Fruit fly (Drosophila melanogaster) whole organism, adult: ENCODE results near the gene Cpr65Ax2.

Experiments used
- CG11617 ChIP-seq: fragments of 200-800 bp; sonication (Bioruptor generic); optimal IDR thresholded peaks from 2 replicates; lab custom pipeline; 2017; ENCODE audit warnings: mild to moderate bottlenecking, missing biosample characterization, missing genetic modification reagents, missing genetic modification characterization
- CG12768 ChIP-seq: fragments of 200-800 bp; sonication (Bioruptor generic); optimal IDR thresholded peaks from 2 replicates; lab custom pipeline; 2017; ENCODE audit warnings: missing biosample characterization, missing genetic modification characterization, mild to moderate bottlenecking, moderate library complexity, missing genetic modification reagents
- CG14711 ChIP-seq: fragments of 200-800 bp; sonication (Bioruptor generic); optimal IDR thresholded peaks from 2 replicates; lab custom pipeline; 2018; ENCODE audit warnings: missing biosample characterization, mild to moderate bottlenecking, missing genetic modification characterization, moderate library complexity
- CG1620 ChIP-seq: fragments of 200-800 bp; sonication (Bioruptor generic); optimal IDR thresholded peaks from 2 replicates; lab custom pipeline; 2016; ENCODE audit warnings: missing biosample characterization, missing genetic modification characterization
- CG33017 ChIP-seq: fragments of 200-800 bp; sonication (Bioruptor generic); optimal IDR thresholded peaks from 2 replicates; lab custom pipeline; 2018; ENCODE audit warnings: missing biosample characterization, mild to moderate bottlenecking, missing genetic modification characterization, moderate library complexity
- CG5204 ChIP-seq: fragments of 200-800 bp; sonication (Bioruptor generic); optimal IDR thresholded peaks from 2 replicates; lab custom pipeline; 2016; ENCODE audit warnings: missing biosample characterization, missing genetic modification characterization
- CG7045 ChIP-seq: fragments of 200-800 bp; sonication (Bioruptor generic); optimal IDR thresholded peaks from 2 replicates; lab custom pipeline; 2017; ENCODE audit warnings: missing biosample characterization, mild to moderate bottlenecking, missing genetic modification characterization
- CG7101 ChIP-seq: fragments of 200-800 bp; sonication (Bioruptor generic); optimal IDR thresholded peaks from 2 replicates; lab custom pipeline; 2018; ENCODE audit warnings: missing biosample characterization, mild to moderate bottlenecking, missing genetic modification characterization, moderate library complexity
- Clk ChIP-seq: fragments of 200-800 bp; sonication (Bioruptor generic); optimal IDR thresholded peaks from 2 replicates; lab custom pipeline; 2017; ENCODE audit warnings: missing biosample characterization, missing genetic modification characterization
- Crg-1 ChIP-seq: fragments of 200-800 bp; sonication (Bioruptor generic); optimal IDR thresholded peaks from 2 replicates; lab custom pipeline; 2016; ENCODE audit warnings: missing biosample characterization, missing genetic modification characterization
- Hr96 ChIP-seq: fragments of 200-800 bp; sonication (Bioruptor generic); optimal IDR thresholded peaks from 2 replicates; lab custom pipeline; 2016; ENCODE audit warnings: missing biosample characterization, missing genetic modification characterization
- Mnt ChIP-seq: fragments of 200-800 bp; sonication (Bioruptor generic); optimal IDR thresholded peaks from 2 replicates; lab custom pipeline; 2016; ENCODE audit warnings: missing biosample characterization, mild to moderate bottlenecking, missing genetic modification characterization
- bab1 ChIP-seq: fragments of 200-800 bp; sonication (Bioruptor generic); optimal IDR thresholded peaks from 3 replicates; lab custom pipeline; 2019; ENCODE audit warnings: missing biosample characterization, mild to moderate bottlenecking, missing genetic modification characterization, moderate library complexity
- cic ChIP-seq: fragments of 200-800 bp; sonication (Bioruptor generic); optimal IDR thresholded peaks from 2 replicates; lab custom pipeline; 2017; ENCODE audit warnings: missing biosample characterization, mild to moderate bottlenecking, missing genetic modification characterization, moderate library complexity
- cnc ChIP-seq, 2 experiments: fragments of >200 bp; optimal IDR thresholded peaks; 2 replicates each; lab custom pipeline; 2017
- kay ChIP-seq: fragments of 200-800 bp; sonication (Bioruptor generic); peaks from one replicate; lab custom pipeline; 2016; ENCODE audit warnings: missing biosample characterization, missing genetic modification characterization, borderline replicate concordance
- ovo ChIP-seq: fragments of 200-800 bp; sonication (Bioruptor generic); optimal IDR thresholded peaks from 2 replicates; lab custom pipeline; 2016; ENCODE audit warnings: missing biosample characterization, missing genetic modification characterization
- pad ChIP-seq: fragments of 200-800 bp; sonication (Bioruptor generic); optimal IDR thresholded peaks from 3 replicates; lab custom pipeline; 2017; ENCODE audit warnings: missing biosample characterization, missing genetic modification characterization, mild to moderate bottlenecking, moderate library complexity, missing genetic modification reagents
- tj ChIP-seq: fragments of 200-800 bp; sonication (Bioruptor generic); optimal IDR thresholded peaks from 3 replicates; lab custom pipeline; 2017; ENCODE audit warnings: missing biosample characterization, mild to moderate bottlenecking, missing genetic modification characterization, moderate library complexity
- toe ChIP-seq: fragments of 200-800 bp; sonication (Bioruptor generic); optimal IDR thresholded peaks from 2 replicates; lab custom pipeline; 2016; ENCODE audit warnings: missing biosample characterization, missing genetic modification characterization

Gene Cpr65Ax2

dm6 chr3L:6129591-6129990, 21.1 kb downstream of the Cpr65Ax2 start:
- TF ChIP-seq kay (GFP tag; lab: Kevin White, UChicago): no peak

DNA sequence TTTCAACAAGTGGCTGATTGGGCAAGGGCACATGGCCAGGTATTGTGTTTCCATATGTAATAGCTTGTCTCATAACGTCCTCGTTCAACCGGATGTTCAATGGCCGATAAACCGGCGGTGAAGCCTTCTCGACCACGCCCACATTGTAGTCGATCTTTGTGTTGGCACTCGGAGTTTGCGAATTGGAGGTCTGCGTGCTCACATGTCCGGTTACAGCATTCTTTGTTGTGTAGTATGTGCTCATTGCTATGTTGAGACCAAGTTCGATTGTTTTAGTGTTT, 25.3 kb downstream of the Cpr65Ax2 start:
- TF ChIP-seq CG11617 (GFP tag; lab: Kevin White, UChicago) (no peak), tj (GFP tag; lab: Kevin White, UChicago) (no peak)

DNA sequence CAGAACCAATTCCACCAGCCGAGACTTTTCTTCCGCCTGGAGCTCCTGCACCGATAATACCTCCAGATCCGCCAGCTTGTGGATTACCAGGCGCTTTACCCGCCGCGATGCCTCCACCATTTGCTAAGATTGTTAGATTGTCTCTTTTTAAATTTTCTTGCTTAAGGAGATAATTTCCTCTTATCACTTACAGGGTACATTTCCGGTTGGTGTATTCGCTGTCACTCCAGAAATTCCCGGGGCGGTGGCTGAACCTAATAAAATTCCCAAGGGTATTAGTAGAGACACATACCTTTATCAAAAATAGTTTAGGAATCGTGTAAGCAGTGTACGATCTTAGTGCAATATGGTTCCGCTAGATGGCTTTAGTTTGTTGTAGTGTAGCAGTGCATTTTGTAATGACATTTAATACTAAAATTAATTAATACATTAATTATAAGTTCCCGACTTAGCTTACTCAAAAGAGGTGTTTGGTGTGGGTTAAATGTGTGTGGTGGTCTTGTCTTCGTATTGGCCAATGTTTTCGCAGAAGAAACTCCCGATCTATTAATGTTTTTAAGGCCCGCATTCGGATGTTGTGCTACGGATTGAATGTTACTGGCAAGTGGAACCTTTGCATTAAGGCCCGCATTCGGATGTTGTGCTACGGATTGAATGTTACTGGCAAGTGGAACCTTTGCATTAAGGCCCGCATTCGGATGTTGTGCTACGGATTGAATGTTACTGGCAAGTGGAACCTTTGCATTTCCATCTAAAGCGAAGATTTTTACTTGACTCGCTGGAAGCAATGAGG, 25.8 kb downstream of the Cpr65Ax2 start:
- TF ChIP-seq CG5204: no peak
- no peak for TF ChIP-seq tj (GFP tag; lab: Kevin White, UChicago)
- TF ChIP-seq CG1620: no peak
- peak; percentile 20 for TF ChIP-seq CG7045 (GFP tag; lab: Kevin White, UChicago)
- TF ChIP-seq CG11617 (GFP tag; lab: Kevin White, UChicago): no peak
- no peak for TF ChIP-seq cic (GFP tag; lab: Kevin White, UChicago)
- no peak for TF ChIP-seq cnc (optimal IDR thresholded peaks at IDR 0.05; lab: Kevin White, UChicago)
- TF ChIP-seq CG12768 (GFP tag; lab: Kevin White, UChicago): no peak
- TF ChIP-seq CG33017 (tag; lab: Kevin White, UChicago): no peak
- no peak for TF ChIP-seq CG14711 (tag; lab: Kevin White, UChicago)
- TF ChIP-seq Crg-1 (GFP tag; lab: Kevin White, UChicago): no peak
- peak; percentile 47 for TF ChIP-seq Hr96 (GFP tag; lab: Kevin White, UChicago)
- no peak for TF ChIP-seq Clk (GFP tag; lab: Kevin White, UChicago)
- no peak for TF ChIP-seq bab1
- TF ChIP-seq Mnt (GFP tag; lab: Kevin White, UChicago): no peak
- no peak for TF ChIP-seq pad (GFP tag; lab: Kevin White, UChicago)
- TF ChIP-seq toe (GFP tag; lab: Kevin White, UChicago): peak; percentile 12
- no peak for TF ChIP-seq CG7101 (tag; lab: Kevin White, UChicago)
- no peak for TF ChIP-seq kay (GFP tag; lab: Kevin White, UChicago)
- no peak for TF ChIP-seq ovo (GFP tag; lab: Kevin White, UChicago)

DNA sequence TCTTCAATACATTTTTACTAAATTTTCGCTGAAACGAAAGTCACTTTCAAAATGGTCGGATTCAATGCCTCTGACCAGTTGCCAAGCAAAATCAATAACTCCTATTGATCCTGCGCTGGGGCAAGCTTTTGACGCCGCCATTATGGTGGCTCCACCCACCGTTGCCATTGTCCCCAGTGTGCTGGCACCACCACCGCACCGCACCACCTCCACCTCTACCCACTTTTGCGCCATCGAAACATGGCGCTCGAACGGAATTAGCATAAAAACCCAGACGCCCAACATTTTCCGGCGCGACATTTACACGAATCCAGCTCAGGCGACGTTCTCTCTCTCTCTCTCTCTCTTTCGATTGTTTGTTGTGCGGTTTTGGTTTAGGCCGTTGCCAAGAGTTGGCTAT, 33.8 kb downstream of the Cpr65Ax2 start:
- TF ChIP-seq kay (GFP tag; lab: Kevin White, UChicago) (no peak), Crg-1 (GFP tag; lab: Kevin White, UChicago) (no peak), tj (GFP tag; lab: Kevin White, UChicago) (no peak), CG1620 (no peak), Mnt (GFP tag; lab: Kevin White, UChicago) (no peak), Hr96 (GFP tag; lab: Kevin White, UChicago) (no peak), pad (GFP tag; lab: Kevin White, UChicago) (no peak), CG11617 (GFP tag; lab: Kevin White, UChicago) (no peak), Clk (GFP tag; lab: Kevin White, UChicago) (no peak), cnc (optimal IDR thresholded peaks at IDR 0.05; lab: Kevin White, UChicago) (no peak), CG33017 (tag; lab: Kevin White, UChicago) (no peak), cic (GFP tag; lab: Kevin White, UChicago) (no peak), CG14711 (tag; lab: Kevin White, UChicago) (no peak), CG7045 (GFP tag; lab: Kevin White, UChicago) (no peak), CG5204 (no peak), CG7101 (tag; lab: Kevin White, UChicago) (no peak), bab1 (no peak)

DNA sequence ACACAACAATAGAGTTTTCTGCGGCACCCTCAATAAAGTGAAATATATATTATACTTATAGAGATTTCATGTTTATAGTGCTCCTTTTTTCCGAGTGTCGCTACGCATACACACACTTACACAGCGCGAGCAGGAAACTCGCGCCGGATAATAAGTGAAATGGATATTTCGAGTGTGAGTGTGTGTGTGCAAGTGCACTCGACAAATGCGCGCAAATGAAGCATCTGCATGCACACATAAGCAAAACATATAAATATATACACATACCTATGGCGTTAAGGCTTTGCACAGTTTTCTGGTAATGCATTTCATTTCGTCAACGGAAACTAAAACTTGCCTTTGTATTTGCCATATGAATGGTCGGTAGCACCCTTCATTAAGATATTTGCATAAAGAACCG, 35.2 kb downstream of the Cpr65Ax2 start:
- TF ChIP-seq Hr96 (GFP tag; lab: Kevin White, UChicago) (no peak), CG11617 (GFP tag; lab: Kevin White, UChicago) (no peak), ovo (GFP tag; lab: Kevin White, UChicago) (no peak), cnc (optimal IDR thresholded peaks at IDR 0.05; lab: Kevin White, UChicago) (no peak), pad (GFP tag; lab: Kevin White, UChicago) (no peak), CG7045 (GFP tag; lab: Kevin White, UChicago) (no peak), tj (GFP tag; lab: Kevin White, UChicago) (no peak), bab1 (no peak), CG12768 (GFP tag; lab: Kevin White, UChicago) (no peak), CG33017 (tag; lab: Kevin White, UChicago) (no peak), Crg-1 (GFP tag; lab: Kevin White, UChicago) (no peak), CG1620 (no peak), CG14711 (tag; lab: Kevin White, UChicago) (no peak), Clk (GFP tag; lab: Kevin White, UChicago) (no peak), kay (GFP tag; lab: Kevin White, UChicago) (no peak), toe (GFP tag; lab: Kevin White, UChicago) (no peak), CG7101 (tag; lab: Kevin White, UChicago) (no peak), CG5204 (no peak)

dm6 chr3L:6111458-6111857, 39.2 kb downstream of the Cpr65Ax2 start:
- no peak for TF ChIP-seq kay (GFP tag; lab: Kevin White, UChicago)
- no peak for TF ChIP-seq Clk (GFP tag; lab: Kevin White, UChicago)
- TF ChIP-seq CG33017 (tag; lab: Kevin White, UChicago): no peak
- no peak for TF ChIP-seq Crg-1 (GFP tag; lab: Kevin White, UChicago)
- TF ChIP-seq Hr96 (GFP tag; lab: Kevin White, UChicago): no peak
- TF ChIP-seq CG5204: no peak
- TF ChIP-seq CG14711 (tag; lab: Kevin White, UChicago): no peak
- TF ChIP-seq toe (GFP tag; lab: Kevin White, UChicago): no peak
- TF ChIP-seq Mnt (GFP tag; lab: Kevin White, UChicago): no peak
- TF ChIP-seq ovo (GFP tag; lab: Kevin White, UChicago): no peak
- no peak for TF ChIP-seq cnc (optimal IDR thresholded peaks at IDR 0.05; lab: Kevin White, UChicago)
- TF ChIP-seq tj (GFP tag; lab: Kevin White, UChicago): no peak
- no peak for TF ChIP-seq CG7101 (tag; lab: Kevin White, UChicago)
- no peak for TF ChIP-seq pad (GFP tag; lab: Kevin White, UChicago)
- no peak for TF ChIP-seq CG1620
